Worm (Caenorhabditis elegans) whole organism, L4 larva: ENCODE data around the gene M04B2.2.
A peak's percentile ranks its signal among the peaks of the same experiment; 100 is the strongest.

Source experiments
- D1046.2 ChIP-seq: fragments of 200-800 bp; sonication (Bioruptor generic); IDR thresholded peaks from 2 replicates; pipeline ENCODE4 v1.3.6; 2022; ENCODE audit warnings: missing genetic modification characterization, missing compliant biosample characterization
- F26F4.8 ChIP-seq: fragments of 200-800 bp; sonication (Bioruptor generic); conservative IDR thresholded peaks from 2 replicates; pipeline ENCODE4 v1.3.6; 2022; ENCODE audit warnings: missing genetic modification characterization, missing compliant biosample characterization
- F37D6.2 ChIP-seq: sonication (generic microtip); optimal IDR thresholded peaks from 2 replicates; lab custom pipeline; 2016; ENCODE audit warnings: mild to moderate bottlenecking, missing genetic modification characterization, missing compliant biosample characterization
- F49E8.2 ChIP-seq: sonication (generic microtip); optimal IDR thresholded peaks from 2 replicates; lab custom pipeline; 2016; ENCODE audit warnings: missing compliant biosample characterization, mild to moderate bottlenecking, missing genetic modification characterization, borderline replicate concordance
- T20F7.1 ChIP-seq: fragments of 200-800 bp; sonication (Bioruptor generic); optimal IDR thresholded peaks from 2 replicates; lab custom pipeline; 2018; ENCODE audit warnings: mild to moderate bottlenecking, missing genetic modification characterization, missing compliant biosample characterization
- Y48G9A.11 ChIP-seq: fragments of 200-800 bp; sonication (Bioruptor generic); IDR thresholded peaks from 2 replicates; pipeline ENCODE4 v1.3.6; 2022; ENCODE audit warnings: missing genetic modification reagents, missing genetic modification characterization, missing compliant biosample characterization
- Y5F2A.4 ChIP-seq: fragments of 200-800 bp; sonication (Bioruptor generic); optimal IDR thresholded peaks from 2 replicates; lab custom pipeline; 2018; ENCODE audit warnings: mild to moderate bottlenecking, missing genetic modification characterization, missing compliant biosample characterization
- ZK337.2 ChIP-seq: fragments of 200-800 bp; sonication (Bioruptor generic); IDR thresholded peaks from 2 replicates; pipeline ENCODE4 v1.3.6; 2022; ENCODE audit warnings: missing genetic modification reagents, missing genetic modification characterization, missing compliant biosample characterization
- ZK546.5 ChIP-seq, 2 experiments: sonication (generic microtip); optimal IDR thresholded peaks; 2 replicates each; lab custom pipeline; 2017; ENCODE audit warnings: missing biosample characterization in 2 of 2, missing genetic modification characterization in 2 of 2
- aha-1 ChIP-seq: fragments of 150-350 bp; peaks from one replicate; lab custom pipeline; 2014; ENCODE audit warnings: missing biosample characterization, missing genetic modification characterization
- ama-1 ChIP-seq: fragments of 150-350 bp; optimal IDR thresholded peaks from 2 replicates; lab custom pipeline; 2014; ENCODE audit warnings: inconsistent platforms, mixed read lengths
- ceh-44 ChIP-seq: fragments of 200-800 bp; sonication (Bioruptor generic); IDR thresholded peaks from 2 replicates; pipeline ENCODE4 v1.3.6; 2022; ENCODE audit warnings: missing genetic modification reagents, missing genetic modification characterization, missing compliant biosample characterization
- ceh-62 ChIP-seq: sonication (generic microtip); optimal IDR thresholded peaks from 2 replicates; lab custom pipeline; 2017; ENCODE audit warnings: missing biosample characterization, missing genetic modification characterization
- cey-2 ChIP-seq: sonication (generic microtip); optimal IDR thresholded peaks from 3 replicates; lab custom pipeline; 2017; ENCODE audit warnings: missing genetic modification characterization, mild to moderate bottlenecking, missing compliant biosample characterization, antibody characterized with exemption, borderline replicate concordance; ENCODE audit not compliant: insufficient read depth
- daf-12 ChIP-seq: fragments of 150-350 bp; optimal IDR thresholded peaks from 2 replicates; lab custom pipeline; 2014; ENCODE audit warnings: missing biosample characterization, missing genetic modification reagents, missing genetic modification characterization
- daf-16 ChIP-seq, 3 experiments: sonication (generic microtip); optimal IDR thresholded peaks; 2 replicates each; lab custom pipeline; 2016 to 2017; ENCODE audit warnings: missing genetic modification characterization in 3 of 3, missing genetic modification reagents in 3 of 3, mild to moderate bottlenecking in 2 of 3, missing compliant biosample characterization in 2 of 3, missing biosample characterization in 1 of 3, moderate library complexity in 1 of 3
- daf-19 ChIP-seq: fragments of 200-800 bp; sonication (Bioruptor generic); conservative IDR thresholded peaks from 2 replicates; pipeline ENCODE4 v1.3.6; 2022; ENCODE audit warnings: missing genetic modification characterization, missing compliant biosample characterization
- daf-8 ChIP-seq: fragments of 200-800 bp; sonication (Bioruptor generic); IDR thresholded peaks from 2 replicates; pipeline ENCODE4 v1.3.6; 2022; ENCODE audit warnings: missing genetic modification characterization, missing compliant biosample characterization
- dmd-9 ChIP-seq: fragments of 200-800 bp; sonication (Bioruptor generic); IDR thresholded peaks from 2 replicates; pipeline ENCODE4 v1.3.6; 2022; ENCODE audit warnings: missing genetic modification reagents, missing genetic modification characterization, missing compliant biosample characterization
- dve-1 ChIP-seq: sonication (generic microtip); optimal IDR thresholded peaks from 2 replicates; lab custom pipeline; 2017; ENCODE audit warnings: antibody characterized with exemption, mild to moderate bottlenecking, missing genetic modification characterization, missing compliant biosample characterization; ENCODE audit not compliant: insufficient read depth
- egl-27 ChIP-seq: sonication (generic microtip); optimal IDR thresholded peaks from 3 replicates; lab custom pipeline; 2017; ENCODE audit warnings: missing biosample characterization, missing genetic modification reagents, missing genetic modification characterization
- fos-1 ChIP-seq: fragments of 150-350 bp; optimal IDR thresholded peaks from 2 replicates; lab custom pipeline; 2014; ENCODE audit warnings: missing biosample characterization, missing genetic modification characterization
- gei-8 ChIP-seq: fragments of 200-800 bp; sonication (Bioruptor generic); optimal IDR thresholded peaks from 2 replicates; lab custom pipeline; 2018; ENCODE audit warnings: mild to moderate bottlenecking, missing genetic modification characterization, missing compliant biosample characterization
- hif-1 ChIP-seq, 2 experiments: sonication (generic microtip); optimal IDR thresholded peaks; 2 replicates each; lab custom pipeline; 2016 to 2017; ENCODE audit warnings: missing compliant biosample characterization in 2 of 2, missing genetic modification characterization in 2 of 2, missing genetic modification reagents in 2 of 2, missing genotype in 2 of 2, mild to moderate bottlenecking in 1 of 2
- hlh-30 ChIP-seq: sonication (generic microtip); optimal IDR thresholded peaks from 2 replicates; lab custom pipeline; 2017; ENCODE audit warnings: antibody characterized with exemption, mild to moderate bottlenecking, missing genetic modification characterization, missing compliant biosample characterization; ENCODE audit not compliant: insufficient read depth
- hmg-1.1 ChIP-seq: fragments of 200-800 bp; sonication (Bioruptor generic); IDR thresholded peaks from 2 replicates; pipeline ENCODE4 v1.3.6; 2022; ENCODE audit warnings: missing genetic modification reagents, missing genetic modification characterization, missing compliant biosample characterization
- jun-1 ChIP-seq: fragments of 150-350 bp; optimal IDR thresholded peaks from 2 replicates; lab custom pipeline; 2014; ENCODE audit warnings: missing biosample characterization, missing genetic modification reagents, missing genetic modification characterization
- lim-7 ChIP-seq: fragments of 200-800 bp; sonication (Bioruptor generic); IDR thresholded peaks from 2 replicates; pipeline ENCODE4 v1.3.6; 2022; ENCODE audit warnings: missing genetic modification characterization, missing compliant biosample characterization
- lin-13 ChIP-seq: fragments of 150-350 bp; optimal IDR thresholded peaks from 2 replicates; lab custom pipeline; 2014; ENCODE audit warnings: missing biosample characterization, missing genetic modification reagents, missing genetic modification characterization
- lin-38 ChIP-seq: fragments of 200-800 bp; sonication (Bioruptor generic); IDR thresholded peaks from 2 replicates; pipeline ENCODE4 v1.3.6; 2022; ENCODE audit warnings: missing genetic modification reagents, missing genetic modification characterization, missing compliant biosample characterization
- lin-39 ChIP-seq: fragments of 150-350 bp; optimal IDR thresholded peaks from 2 replicates; lab custom pipeline; 2014; ENCODE audit warnings: missing biosample characterization, missing genetic modification reagents, missing genetic modification characterization
- lir-3 ChIP-seq: sonication (generic microtip); optimal IDR thresholded peaks from 2 replicates; lab custom pipeline; 2016; ENCODE audit warnings: mild to moderate bottlenecking, missing genetic modification characterization, missing compliant biosample characterization
- madf-5 ChIP-seq, 2 experiments: fragments of 200-800 bp; sonication (Bioruptor generic); IDR thresholded peaks; 2 replicates each; pipeline ENCODE4 v1.3.6; 2022; ENCODE audit warnings: missing compliant biosample characterization in 2 of 2, missing genetic modification characterization in 2 of 2
- mdl-1 ChIP-seq, 2 experiments: fragments of 150-350 bp in 1 of 2; sonication (generic microtip) in 1 of 2; optimal IDR thresholded peaks; 2 replicates each; lab custom pipeline; 2014 to 2017; ENCODE audit warnings: missing biosample characterization in 2 of 2, missing genetic modification characterization in 2 of 2
- mdt-29 ChIP-seq: fragments of 200-800 bp; sonication (Bioruptor generic); IDR thresholded peaks from 2 replicates; pipeline ENCODE4 v1.3.6; 2022; ENCODE audit warnings: missing genetic modification reagents, missing genetic modification characterization, missing compliant biosample characterization
- mep-1 ChIP-seq: fragments of 150-350 bp; sonication (generic microtip); optimal IDR thresholded peaks from 3 replicates; lab custom pipeline; 2014; ENCODE audit warnings: missing biosample characterization, missing genetic modification characterization
- nhr-102 ChIP-seq: sonication (generic microtip); optimal IDR thresholded peaks from 2 replicates; lab custom pipeline; 2016; ENCODE audit warnings: mild to moderate bottlenecking, missing genetic modification characterization, moderate library complexity, missing compliant biosample characterization
- nhr-28 ChIP-seq: fragments of 150-350 bp; optimal IDR thresholded peaks from 2 replicates; lab custom pipeline; 2014; ENCODE audit warnings: missing biosample characterization, missing genetic modification characterization
- nhr-41 ChIP-seq: fragments of 200-800 bp; sonication (Bioruptor generic); IDR thresholded peaks from 2 replicates; pipeline ENCODE4 v1.3.6; 2022; ENCODE audit warnings: missing genetic modification reagents, missing genetic modification characterization, missing compliant biosample characterization
- nhr-42 ChIP-seq: fragments of 200-800 bp; sonication (Bioruptor generic); IDR thresholded peaks from 2 replicates; pipeline ENCODE4 v1.3.6; 2022; ENCODE audit warnings: missing genetic modification characterization, missing compliant biosample characterization
- nhr-48 ChIP-seq: sonication (generic microtip); optimal IDR thresholded peaks from 2 replicates; lab custom pipeline; 2016; ENCODE audit warnings: mild to moderate bottlenecking, missing genetic modification characterization, missing compliant biosample characterization
- nhr-6 ChIP-seq: fragments of 150-350 bp; optimal IDR thresholded peaks from 2 replicates; lab custom pipeline; 2014; ENCODE audit warnings: missing biosample characterization, missing genetic modification characterization
- nhr-77 ChIP-seq: fragments of 150-350 bp; optimal IDR thresholded peaks from 2 replicates; lab custom pipeline; 2014; ENCODE audit warnings: missing biosample characterization, missing genetic modification characterization
- pha-4 ChIP-seq, 2 experiments: fragments of 150-350 bp in 1 of 2; fragments of 200-800 bp in 1 of 2; sonication (Bioruptor generic) in 1 of 2; IDR thresholded peaks in 1 of 2; optimal IDR thresholded peaks in 1 of 2; 2 replicates each; pipeline versions ENCODE4 v1.3.6 to Lab custom; 2014 to 2022; ENCODE audit warnings: missing genetic modification characterization in 2 of 2, missing genetic modification reagents in 2 of 2, missing biosample characterization in 1 of 2, missing compliant biosample characterization in 1 of 2
- sdz-12 ChIP-seq: fragments of 200-800 bp; sonication (Bioruptor generic); optimal IDR thresholded peaks from 2 replicates; lab custom pipeline; 2018; ENCODE audit warnings: mild to moderate bottlenecking, missing genetic modification characterization, missing compliant biosample characterization
- tra-1 ChIP-seq: fragments of 200-800 bp; sonication (Bioruptor generic); IDR thresholded peaks from 2 replicates; pipeline ENCODE4 v1.3.6; 2022; ENCODE audit warnings: missing genetic modification reagents, missing genetic modification characterization, missing compliant biosample characterization
- unc-130 ChIP-seq: sonication (generic microtip); optimal IDR thresholded peaks from 2 replicates; lab custom pipeline; 2016; ENCODE audit warnings: missing genetic modification reagents, missing genetic modification characterization, missing compliant biosample characterization
- zfp-3 ChIP-seq: fragments of 200-800 bp; sonication (Bioruptor generic); conservative IDR thresholded peaks from 2 replicates; pipeline ENCODE4 v1.3.6; 2022; ENCODE audit warnings: missing genetic modification reagents, missing genetic modification characterization, missing compliant biosample characterization
- zip-11 ChIP-seq: fragments of 200-800 bp; sonication (Bioruptor generic); IDR thresholded peaks from 2 replicates; pipeline ENCODE4 v1.3.6; 2022; ENCODE audit warnings: missing genetic modification characterization, missing compliant biosample characterization
- zip-2 ChIP-seq: fragments of 150-350 bp; optimal IDR thresholded peaks from 2 replicates; lab custom pipeline; 2014; ENCODE audit warnings: missing biosample characterization, missing genetic modification characterization

M04B2.2 gene

ce11 chrIV:11566146-11566545 lies 38.3 kb downstream of the M04B2.2 start, which contains the start of gene sec-24.1 (continued):
- TF ChIP-seq tra-1 (no peak), nhr-41 (GFP tag; lab: Robert Waterston, UW) (no peak), pha-4 (GFP tag; IDR thresholded peaks at IDR 0.05; lab: Robert Waterston, UW) (peak; percentile 84), pha-4 (tag; optimal IDR thresholded peaks at IDR 0.05; lab: Kevin White, UChicago) (no peak), Y5F2A.4 (GFP tag; lab: Kevin White, UChicago) (no peak), zfp-3 (GFP tag; lab: Robert Waterston, UW) (0 out of 2 replicates have a peak, but pooled peaks have one; percentile 55), nhr-77 (tag; lab: Kevin White, UChicago) (peak; percentile 83), nhr-42 (no peak), hlh-30 (peak; percentile 89), daf-12 (tag; lab: Kevin White, UChicago) (no peak), hif-1 (tag; optimal IDR thresholded peaks at IDR 0.05; lab: Kevin White, UChicago) (peak in 1 of 2 experiments; percentile 69), dve-1 (tag; lab: Kevin White, UChicago) (peak; percentile 95), daf-8 (GFP tag; lab: Robert Waterston, UW) (no peak), D1046.2 (no peak), unc-130 (GFP tag; lab: Kevin White, UChicago) (peak; percentile 28), madf-5 (GFP tag; IDR thresholded peaks at IDR 0.05; lab: Robert Waterston, UW) (no peak), nhr-48 (tag; lab: Kevin White, UChicago) (peak; percentile 61), lin-13 (GFP tag; lab: Kevin White, UChicago) (peak; percentile 52), ama-1 (no peak), zip-2 (tag; lab: Kevin White, UChicago) (peak; percentile 54), dmd-9 (GFP tag; lab: Robert Waterston, UW) (no peak), egl-27 (tag; lab: Kevin White, UChicago) (no peak), mep-1 (peak; percentile 92), mdl-1 (tag; optimal IDR thresholded peaks at IDR 0.05; lab: Kevin White, UChicago) (peak; percentile 25 to 40), zip-11 (GFP tag; lab: Robert Waterston, UW) (no peak), daf-16 (GFP tag; optimal IDR thresholded peaks at IDR 0.05; lab: Kevin White, UChicago) (peak in 1 of 2 experiments; percentile 58), daf-16 (tag; optimal IDR thresholded peaks at IDR 0.05; lab: Kevin White, UChicago) (peak; percentile 54), ceh-62 (no peak), fos-1 (tag; lab: Kevin White, UChicago) (no peak), nhr-102 (peak; percentile 91), ZK337.2 (GFP tag; lab: Robert Waterston, UW) (no peak), nhr-28 (tag; lab: Kevin White, UChicago) (peak; percentile 55), sdz-12 (GFP tag; lab: Kevin White, UChicago) (no peak), mdt-29 (GFP tag; lab: Robert Waterston, UW) (peak; percentile 50; the same call in 1 of the 2 replicates), F37D6.2 (tag; lab: Kevin White, UChicago) (peak; percentile 35), lim-7 (GFP tag; lab: Robert Waterston, UW) (no peak), F49E8.2 (no peak), nhr-6 (tag; lab: Kevin White, UChicago) (peak; percentile 90), T20F7.1 (GFP tag; lab: Kevin White, UChicago) (peak; percentile 71), lir-3 (tag; lab: Kevin White, UChicago) (no peak), hmg-1.1 (GFP tag; lab: Robert Waterston, UW) (peak; percentile 92), aha-1 (tag; lab: Kevin White, UChicago) (peak; percentile 67), ZK546.5 (tag; optimal IDR thresholded peaks at IDR 0.05; lab: Kevin White, UChicago) (peak in 1 of 2 experiments; percentile 18), F26F4.8 (GFP tag; lab: Robert Waterston, UW) (no peak), Y48G9A.11 (GFP tag; lab: Robert Waterston, UW) (no peak), jun-1 (tag; lab: Kevin White, UChicago) (peak; percentile 53), gei-8 (GFP tag; lab: Kevin White, UChicago) (no peak), daf-19 (GFP tag; lab: Robert Waterston, UW) (no peak), lin-39 (no peak), lin-38 (GFP tag; lab: Robert Waterston, UW) (peak; percentile 80), cey-2 (no peak), ceh-44 (GFP tag; lab: Robert Waterston, UW) (peak; percentile 73)
